Worm (Caenorhabditis elegans) whole organism, young adult: Measurements from ENCODE around the gene Y71H2B.11.

ENCODE experiments used
- B0019.2 ChIP-seq: fragments of 200-800 bp; sonication (Bioruptor generic); conservative IDR thresholded peaks from 2 replicates; pipeline ENCODE4 v1.3.6; 2022; ENCODE audit warnings: missing genetic modification reagents, missing genetic modification characterization, missing compliant biosample characterization
- B0035.1 ChIP-seq: sonication (generic microtip); optimal IDR thresholded peaks from 2 replicates; lab custom pipeline; 2016; ENCODE audit warnings: missing genetic modification characterization, mild to moderate bottlenecking, missing compliant biosample characterization, missing genotype, missing genetic modification reagents
- C06A6.2 ChIP-seq: fragments of 200-800 bp; sonication (Bioruptor generic); conservative IDR thresholded peaks from 2 replicates; pipeline ENCODE4 v1.3.6; 2022; ENCODE audit warnings: missing genetic modification characterization, missing compliant biosample characterization
- F10E7.11 ChIP-seq: sonication (generic microtip); optimal IDR thresholded peaks from 2 replicates; lab custom pipeline; 2017; ENCODE audit warnings: mild to moderate bottlenecking, missing genetic modification characterization, moderate library complexity, missing compliant biosample characterization
- F23B12.7 ChIP-seq: sonication (generic microtip); optimal IDR thresholded peaks from 2 replicates; lab custom pipeline; 2017; ENCODE audit warnings: missing genetic modification characterization, mild to moderate bottlenecking, missing compliant biosample characterization, antibody characterized with exemption, moderate library complexity; ENCODE audit not compliant: insufficient read depth
- F33H1.4 ChIP-seq: fragments of 200-800 bp; sonication (Bioruptor generic); IDR thresholded peaks from 2 replicates; pipeline ENCODE4 v1.3.6; 2022; ENCODE audit warnings: missing genetic modification reagents, missing genetic modification characterization, missing compliant biosample characterization
- F39B2.1 ChIP-seq: fragments of 200-800 bp; sonication (Bioruptor generic); IDR thresholded peaks from 2 replicates; pipeline ENCODE4 v1.3.6; 2022; ENCODE audit warnings: missing genetic modification reagents, missing genetic modification characterization, missing compliant biosample characterization
- F55B11.4 ChIP-seq: sonication (generic microtip); optimal IDR thresholded peaks from 2 replicates; lab custom pipeline; 2016; ENCODE audit warnings: missing compliant biosample characterization, missing genetic modification characterization, borderline replicate concordance; ENCODE audit not compliant: insufficient read depth
- F57C9.4 ChIP-seq: sonication (generic microtip); optimal IDR thresholded peaks from 2 replicates; lab custom pipeline; 2017; ENCODE audit warnings: mild to moderate bottlenecking, missing genetic modification characterization, missing compliant biosample characterization
- K11D2.4 ChIP-seq: fragments of 200-800 bp; sonication (Bioruptor generic); IDR thresholded peaks from 2 replicates; pipeline ENCODE4 v1.3.6; 2022; ENCODE audit warnings: missing genetic modification reagents, missing genetic modification characterization, missing compliant biosample characterization
- K12H6.12 ChIP-seq: fragments of 200-800 bp; sonication (Bioruptor generic); optimal IDR thresholded peaks from 2 replicates; lab custom pipeline; 2018; ENCODE audit warnings: mild to moderate bottlenecking, missing genetic modification characterization, missing compliant biosample characterization
- Y56A3A.18 ChIP-seq: fragments of 200-800 bp; sonication (Bioruptor generic); IDR thresholded peaks from 2 replicates; pipeline ENCODE4 v1.3.6; 2022; ENCODE audit warnings: missing genetic modification reagents, missing genetic modification characterization, missing compliant biosample characterization
- Y79H2A.3 ChIP-seq: fragments of 200-800 bp; sonication (Bioruptor generic); conservative IDR thresholded peaks from 2 replicates; pipeline ENCODE4 v1.3.6; 2022; ENCODE audit warnings: missing genetic modification reagents, missing genetic modification characterization, missing compliant biosample characterization
- ZK185.1 ChIP-seq: sonication (generic microtip); optimal IDR thresholded peaks from 2 replicates; lab custom pipeline; 2016; ENCODE audit warnings: mild to moderate bottlenecking, missing genetic modification characterization, missing compliant biosample characterization; ENCODE audit not compliant: poor library complexity, severe bottlenecking
- akir-1 ChIP-seq: fragments of 200-800 bp; sonication (Bioruptor generic); optimal IDR thresholded peaks from 2 replicates; lab custom pipeline; 2018; ENCODE audit warnings: mild to moderate bottlenecking, missing genetic modification characterization, moderate library complexity, missing compliant biosample characterization
- ama-1 ChIP-seq, 3 experiments: fragments of 150-350 bp in 1 of 3; sonication (generic microtip) in 2 of 3; optimal IDR thresholded peaks; 2 replicates each; lab custom pipeline; 2014 to 2018; ENCODE audit warnings: missing biosample characterization in 2 of 3, missing genetic modification characterization in 2 of 3, missing genetic modification reagents in 2 of 3
- attf-3 ChIP-seq: fragments of 200-800 bp; sonication (Bioruptor generic); conservative IDR thresholded peaks from 2 replicates; pipeline ENCODE4 v1.3.6; 2022; ENCODE audit warnings: missing genetic modification reagents, missing genetic modification characterization, missing compliant biosample characterization
- bed-1 ChIP-seq: fragments of 200-800 bp; sonication (Bioruptor generic); IDR thresholded peaks from 2 replicates; pipeline ENCODE4 v1.3.6; 2022; ENCODE audit warnings: missing genetic modification reagents, missing genetic modification characterization, missing compliant biosample characterization
- ceh-27 ChIP-seq: fragments of 200-800 bp; sonication (Bioruptor generic); optimal IDR thresholded peaks from 2 replicates; lab custom pipeline; 2018; ENCODE audit warnings: mild to moderate bottlenecking, missing genetic modification characterization, moderate library complexity, missing compliant biosample characterization
- ceh-91 ChIP-seq: fragments of 200-800 bp; sonication (Bioruptor generic); IDR thresholded peaks from 2 replicates; pipeline ENCODE4 v1.3.6; 2022; ENCODE audit warnings: missing genetic modification reagents, missing genetic modification characterization, missing compliant biosample characterization
- chd-7 ChIP-seq: sonication (generic microtip); optimal IDR thresholded peaks from 2 replicates; lab custom pipeline; 2016; ENCODE audit warnings: mild to moderate bottlenecking, missing genetic modification characterization, moderate library complexity, missing compliant biosample characterization
- efl-1 ChIP-seq: fragments of 150-350 bp; optimal IDR thresholded peaks from 2 replicates; lab custom pipeline; 2014; ENCODE audit warnings: missing biosample characterization, missing genetic modification reagents, missing genetic modification characterization
- hrde-1 ChIP-seq: sonication (generic microtip); optimal IDR thresholded peaks from 2 replicates; lab custom pipeline; 2016; ENCODE audit warnings: missing genetic modification characterization, mild to moderate bottlenecking, missing compliant biosample characterization, moderate library complexity, missing genotype, missing genetic modification reagents, borderline replicate concordance
- hsf-1 ChIP-seq: fragments of 200-800 bp; sonication (Bioruptor generic); IDR thresholded peaks from 2 replicates; pipeline ENCODE4 v1.3.6; 2022; ENCODE audit warnings: missing genetic modification reagents, missing genetic modification characterization, missing compliant biosample characterization
- let-526 ChIP-seq: fragments of 200-800 bp; sonication (Bioruptor generic); IDR thresholded peaks from 2 replicates; pipeline ENCODE4 v1.3.6; 2022; ENCODE audit warnings: missing genetic modification reagents, missing genetic modification characterization, missing compliant biosample characterization
- lin-26 ChIP-seq: fragments of 200-800 bp; sonication (Bioruptor generic); IDR thresholded peaks from 2 replicates; pipeline ENCODE4 v1.3.6; 2022; ENCODE audit warnings: missing genetic modification reagents, missing genetic modification characterization, missing compliant biosample characterization
- lin-40 ChIP-seq: sonication (generic microtip); optimal IDR thresholded peaks from 2 replicates; lab custom pipeline; 2016; ENCODE audit warnings: missing genetic modification characterization, mild to moderate bottlenecking, missing compliant biosample characterization, missing genotype, missing genetic modification reagents
- lir-1 ChIP-seq: fragments of 200-800 bp; sonication (Bioruptor generic); conservative IDR thresholded peaks from 2 replicates; pipeline ENCODE4 v1.3.6; 2022; ENCODE audit warnings: missing genetic modification reagents, missing genetic modification characterization, missing compliant biosample characterization
- lsy-27 ChIP-seq: sonication (generic microtip); optimal IDR thresholded peaks from 2 replicates; lab custom pipeline; 2017; ENCODE audit warnings: missing genetic modification characterization, mild to moderate bottlenecking, missing compliant biosample characterization, antibody characterized with exemption, missing genotype, borderline replicate concordance; ENCODE audit not compliant: insufficient read depth
- madf-3 ChIP-seq: fragments of 200-800 bp; sonication (Bioruptor generic); IDR thresholded peaks from 2 replicates; pipeline ENCODE4 v1.3.6; 2022; ENCODE audit warnings: missing genetic modification reagents, missing genetic modification characterization, missing compliant biosample characterization
- madf-6 ChIP-seq: fragments of 200-800 bp; sonication (Bioruptor generic); IDR thresholded peaks from 2 replicates; pipeline ENCODE4 v1.3.6; 2022; ENCODE audit warnings: missing genetic modification reagents, missing genetic modification characterization, missing compliant biosample characterization
- madf-8 ChIP-seq: fragments of 200-800 bp; sonication (Bioruptor generic); conservative IDR thresholded peaks from 2 replicates; pipeline ENCODE4 v1.3.6; 2022; ENCODE audit warnings: missing genetic modification reagents, missing genetic modification characterization, missing compliant biosample characterization
- mes-4 ChIP-seq: sonication (generic microtip); optimal IDR thresholded peaks from 2 replicates; lab custom pipeline; 2016; ENCODE audit warnings: missing genotype, missing genetic modification characterization, missing compliant biosample characterization
- nfyb-1 ChIP-seq: fragments of 200-800 bp; sonication (Bioruptor generic); IDR thresholded peaks from 2 replicates; pipeline ENCODE4 v1.3.6; 2022; ENCODE audit warnings: missing genetic modification reagents, missing genetic modification characterization, missing compliant biosample characterization
- nhr-27 ChIP-seq: fragments of 200-800 bp; sonication (Bioruptor generic); optimal IDR thresholded peaks from 2 replicates; lab custom pipeline; 2018; ENCODE audit warnings: mild to moderate bottlenecking, missing genetic modification characterization, moderate library complexity, missing compliant biosample characterization
- pha-4 ChIP-seq: fragments of 150-350 bp; sonication (generic microtip); optimal IDR thresholded peaks from 2 replicates; lab custom pipeline; 2014; ENCODE audit warnings: missing biosample characterization, missing genetic modification reagents, missing genetic modification characterization
- somi-1 ChIP-seq: fragments of 200-800 bp; sonication (Bioruptor generic); optimal IDR thresholded peaks from 2 replicates; lab custom pipeline; 2018; ENCODE audit warnings: mild to moderate bottlenecking, missing genetic modification characterization, missing compliant biosample characterization
- tbx-9 ChIP-seq: sonication (generic microtip); optimal IDR thresholded peaks from 2 replicates; lab custom pipeline; 2016; ENCODE audit warnings: borderline replicate concordance, missing genetic modification characterization, inconsistent platforms, missing compliant biosample characterization
- unc-62 ChIP-seq: fragments of 150-350 bp; optimal IDR thresholded peaks from 2 replicates; lab custom pipeline; 2014; ENCODE audit warnings: missing biosample characterization, missing genetic modification reagents, missing genetic modification characterization
- ztf-25 ChIP-seq: fragments of 200-800 bp; sonication (Bioruptor generic); IDR thresholded peaks from 2 replicates; pipeline ENCODE4 v1.3.6; 2022; ENCODE audit warnings: missing genetic modification reagents, missing genetic modification characterization, missing compliant biosample characterization
- ztf-3 ChIP-seq: fragments of 200-800 bp; sonication (Bioruptor generic); optimal IDR thresholded peaks from 2 replicates; lab custom pipeline; 2018; ENCODE audit warnings: mild to moderate bottlenecking, missing genetic modification characterization, missing compliant biosample characterization

The Y71H2B.11 gene

ce11 chrIII:2563883-2564282, 39.9 kb upstream of the Y71H2B.11 start, which contains the start of gene Y54F10AM.11:
Y54F10AM.11 (minus strand) TSS chrIII:2563983.
- TF ChIP-seq hsf-1 (GFP tag; lab: Robert Waterston, UW), result 0 out of 2 replicates have a peak, but pooled peaks have one; percentile 38

- no peak for TF ChIP-seq madf-3 (GFP tag; lab: Robert Waterston, UW)
- TF ChIP-seq lin-40 (tag; lab: Kevin White, UChicago), result no peak
- TF ChIP-seq C06A6.2 (GFP tag; lab: Robert Waterston, UW), result no peak
- TF ChIP-seq nhr-27 (tag; lab: Kevin White, UChicago), result no peak
- TF ChIP-seq ztf-3 (GFP tag; lab: Kevin White, UChicago), result no peak
- TF ChIP-seq akir-1 (GFP tag; lab: Kevin White, UChicago), result no peak
- no peak for TF ChIP-seq lir-1 (GFP tag; lab: Robert Waterston, UW)
- no peak for TF ChIP-seq F10E7.11 (tag; lab: Kevin White, UChicago)
- TF ChIP-seq B0019.2 (GFP tag; lab: Robert Waterston, UW), result no peak
- no peak for TF ChIP-seq chd-7 (tag; lab: Kevin White, UChicago)
- no peak for TF ChIP-seq K11D2.4
- no peak for TF ChIP-seq Y79H2A.3 (GFP tag; lab: Robert Waterston, UW)
- TF ChIP-seq ama-1 (optimal IDR thresholded peaks at IDR 0.05; lab: Kevin White, UChicago), result no peak
- TF ChIP-seq ama-1 (GFP tag; optimal IDR thresholded peaks at IDR 0.05; lab: Kevin White, UChicago), result no peak
- TF ChIP-seq tbx-9 (tag; lab: Kevin White, UChicago), result no peak
- TF ChIP-seq B0035.1, result no peak
- TF ChIP-seq attf-3 (GFP tag; lab: Robert Waterston, UW), result no peak
- TF ChIP-seq mes-4 (tag; lab: Kevin White, UChicago), result no peak
- TF ChIP-seq lsy-27 (tag; lab: Kevin White, UChicago), result no peak
- no peak for TF ChIP-seq ztf-25 (GFP tag; lab: Robert Waterston, UW)
- TF ChIP-seq F55B11.4 (tag; lab: Kevin White, UChicago), result no peak
- TF ChIP-seq, all 124 proteins: peak for 0
Observed at ce11 chrIII:2571447-2571846, 32.3 kb upstream of the Y71H2B.11 start, which contains the start of gene Y54F10AR.2. Y54F10AR.2 (minus strand) TSS chrIII:2571547.

- peak; percentile 87; the same call in 1 of the 2 replicates for TF ChIP-seq nfyb-1 (GFP tag; lab: Robert Waterston, UW)
- TF ChIP-seq madf-6, result 0 out of 2 replicates have a peak, but pooled peaks have one; percentile 26
- no peak for TF ChIP-seq F55B11.4 (tag; lab: Kevin White, UChicago)
Observed at ce11 chrIII:2572421-2572820, 31.4 kb upstream of the Y71H2B.11 start.

- TF ChIP-seq somi-1 (GFP tag; lab: Kevin White, UChicago) (no peak), madf-8 (GFP tag; lab: Robert Waterston, UW) (peak; percentile 44; the same call in 1 of the 2 replicates), ZK185.1 (no peak), ceh-91 (GFP tag; lab: Robert Waterston, UW) (peak; percentile 34; the same call in 1 of the 2 replicates), unc-62 (no peak), F39B2.1 (no peak), ceh-27 (GFP tag; lab: Kevin White, UChicago) (no peak), F23B12.7 (tag; lab: Kevin White, UChicago) (no peak), hrde-1 (tag; lab: Kevin White, UChicago) (no peak), lin-26 (GFP tag; lab: Robert Waterston, UW) (no peak), efl-1 (GFP tag; lab: Kevin White, UChicago) (peak; percentile 33), let-526 (GFP tag; lab: Robert Waterston, UW) (no peak), ztf-3 (GFP tag; lab: Kevin White, UChicago) (no peak), F55B11.4 (tag; lab: Kevin White, UChicago) (no peak), pha-4 (tag; lab: Kevin White, UChicago) (no peak), Y56A3A.18 (no peak), K12H6.12 (tag; lab: Kevin White, UChicago) (no peak), bed-1 (GFP tag; lab: Robert Waterston, UW) (no peak), F57C9.4 (tag; lab: Kevin White, UChicago) (no peak), madf-6 (peak; percentile 71; the same call in 1 of the 2 replicates), F33H1.4 (GFP tag; lab: Robert Waterston, UW) (peak; percentile 71)
Observed at ce11 chrIII:2575635-2576164, 28.1 kb upstream of the Y71H2B.11 start, which contains the start of gene Y54F10AR.1. Y54F10AR.1 (minus strand) TSS chrIII:2575685.
